Fruit fly (Drosophila melanogaster) whole organism, embryonic: ENCODE data around the gene MCU.

Experiments used
- Adf1 ChIP-seq: fragments of 200-800 bp; sonication (Bioruptor generic); IDR thresholded peaks from 2 replicates; pipeline ENCODE4 v1.3.6; 2022; ENCODE audit warnings: missing biosample characterization, missing genetic modification characterization
- CG13296 ChIP-seq: fragments of 200-800 bp; sonication (Bioruptor generic); optimal IDR thresholded peaks from 3 replicates; lab custom pipeline; 2018; ENCODE audit warnings: missing biosample characterization, mild to moderate bottlenecking, missing genetic modification characterization
- CG15479 ChIP-seq: fragments of 200-800 bp; sonication (Bioruptor generic); optimal IDR thresholded peaks from 3 replicates; lab custom pipeline; 2019; ENCODE audit warnings: missing biosample characterization, mild to moderate bottlenecking, missing genetic modification characterization, moderate library complexity
- CG1603 ChIP-seq: fragments of 200-800 bp; sonication (Bioruptor generic); optimal IDR thresholded peaks from 2 replicates; lab custom pipeline; 2019; ENCODE audit warnings: missing biosample characterization, mild to moderate bottlenecking, missing genetic modification characterization, moderate library complexity
- CG16863 ChIP-seq: fragments of 200-800 bp; sonication (Bioruptor generic); optimal IDR thresholded peaks from 3 replicates; lab custom pipeline; 2016; ENCODE audit warnings: missing biosample characterization, missing genetic modification characterization
- CG17328 ChIP-seq: fragments of 200-800 bp; sonication (Bioruptor generic); IDR thresholded peaks from 2 replicates; pipeline ENCODE4 v1.3.6; 2022; ENCODE audit warnings: missing biosample characterization, missing genetic modification characterization
- CG18599 ChIP-seq: fragments of 200-800 bp; sonication (Bioruptor generic); optimal IDR thresholded peaks from 3 replicates; lab custom pipeline; 2017; ENCODE audit warnings: missing biosample characterization, missing genetic modification characterization, mild to moderate bottlenecking, moderate library complexity, missing genetic modification reagents
- CG30403 ChIP-seq: fragments of 200-800 bp; sonication (Bioruptor generic); optimal IDR thresholded peaks from 3 replicates; lab custom pipeline; 2016; ENCODE audit warnings: missing biosample characterization, missing genetic modification characterization
- CG31224 ChIP-seq: fragments of 200-800 bp; sonication (Bioruptor generic); IDR thresholded peaks from 2 replicates; pipeline ENCODE4 v1.3.6; 2022; ENCODE audit warnings: missing biosample characterization, missing genetic modification characterization
- CG34422 ChIP-seq: fragments of 200-800 bp; sonication (Bioruptor generic); IDR thresholded peaks from 3 replicates; pipeline ENCODE4 v1.3.6; 2022; ENCODE audit warnings: missing biosample characterization, missing genetic modification characterization
- CG7372 ChIP-seq: fragments of 200-800 bp; sonication (Bioruptor generic); IDR thresholded peaks from 2 replicates; pipeline ENCODE4 v1.3.6; 2022; ENCODE audit warnings: missing biosample characterization, missing genetic modification characterization
- Dp ChIP-seq: fragments of 200-800 bp; sonication (Bioruptor generic); optimal IDR thresholded peaks from 2 replicates; lab custom pipeline; 2018; ENCODE audit warnings: missing biosample characterization, mild to moderate bottlenecking, missing genetic modification characterization, moderate library complexity
- H15 ChIP-seq: fragments of 200-800 bp; sonication (Bioruptor generic); IDR thresholded peaks from 3 replicates; pipeline ENCODE4 v1.3.6; 2022; ENCODE audit warnings: missing biosample characterization, missing genetic modification characterization
- Hand ChIP-seq: fragments of 200-800 bp; sonication (Bioruptor generic); optimal IDR thresholded peaks from 2 replicates; lab custom pipeline; 2017; ENCODE audit warnings: mild to moderate bottlenecking, missing biosample characterization, missing genetic modification reagents, missing genetic modification characterization
- Hey ChIP-seq: fragments of 200-800 bp; sonication (Bioruptor generic); optimal IDR thresholded peaks from 3 replicates; lab custom pipeline; 2018; ENCODE audit warnings: missing biosample characterization, mild to moderate bottlenecking, missing genetic modification characterization
- Meics ChIP-seq: fragments of 200-800 bp; sonication (Bioruptor generic); optimal IDR thresholded peaks from 2 replicates; lab custom pipeline; 2017; ENCODE audit warnings: missing biosample characterization, mild to moderate bottlenecking, missing genetic modification characterization
- Mrtf ChIP-seq: fragments of 200-800 bp; sonication (Bioruptor generic); IDR thresholded peaks from 3 replicates; pipeline ENCODE4 v1.3.6; 2022; ENCODE audit warnings: missing biosample characterization, missing genetic modification characterization
- NC2α ChIP-seq: fragments of 200-800 bp; sonication (Bioruptor generic); optimal IDR thresholded peaks from 2 replicates; lab custom pipeline; 2016; ENCODE audit warnings: missing biosample characterization, missing genetic modification characterization
- Neu2 ChIP-seq: fragments of 200-800 bp; sonication (Bioruptor generic); optimal IDR thresholded peaks from 3 replicates; lab custom pipeline; 2016; ENCODE audit warnings: missing biosample characterization, missing genetic modification characterization, borderline replicate concordance
- Ptx1 ChIP-seq: fragments of 200-800 bp; sonication (Bioruptor generic); IDR thresholded peaks from 2 replicates; pipeline ENCODE4 v1.3.6; 2022; ENCODE audit warnings: missing biosample characterization, missing genetic modification characterization
- TFAM ChIP-seq: fragments of 200-800 bp; sonication (Bioruptor generic); optimal IDR thresholded peaks from 2 replicates; lab custom pipeline; 2017; ENCODE audit warnings: missing biosample characterization, missing genetic modification characterization, inconsistent platforms
- Vsx1 ChIP-seq: fragments of 200-800 bp; sonication (Bioruptor generic); optimal IDR thresholded peaks from 2 replicates; lab custom pipeline; 2017; ENCODE audit warnings: missing biosample characterization, mild to moderate bottlenecking, missing genetic modification characterization, missing genetic modification reagents
- abd-A ChIP-seq: fragments of 200-800 bp; sonication (Bioruptor generic); optimal IDR thresholded peaks from 3 replicates; lab custom pipeline; 2019; ENCODE audit warnings: missing biosample characterization, mild to moderate bottlenecking, missing genetic modification characterization, moderate library complexity
- az2 ChIP-seq: fragments of 200-800 bp; sonication (Bioruptor generic); optimal IDR thresholded peaks from 3 replicates; lab custom pipeline; 2016; ENCODE audit warnings: missing biosample characterization, missing genetic modification characterization
- chinmo ChIP-seq: fragments of 200-800 bp; sonication (Bioruptor generic); IDR thresholded peaks from 4 replicates; pipeline ENCODE4 v1.3.6; 2022; ENCODE audit warnings: missing biosample characterization, missing genetic modification characterization; ENCODE audit not compliant: partially characterized antibody
- danr ChIP-seq: fragments of 200-800 bp; sonication (Bioruptor generic); IDR thresholded peaks from 2 replicates; pipeline ENCODE4 v1.3.6; 2022; ENCODE audit warnings: missing biosample characterization, missing genetic modification characterization
- eve ChIP-seq, 2 experiments: fragments of >200 bp; optimal IDR thresholded peaks; 2 replicates each; lab custom pipeline; 2017; ENCODE audit warnings: missing biosample characterization in 2 of 2, missing genetic modification characterization in 2 of 2
- exex ChIP-seq: fragments of 200-800 bp; sonication (Bioruptor generic); optimal IDR thresholded peaks from 4 replicates; lab custom pipeline; 2018; ENCODE audit warnings: missing biosample characterization, mild to moderate bottlenecking, missing genetic modification characterization, moderate library complexity
- gcm ChIP-seq: fragments of 200-800 bp; sonication (Bioruptor generic); optimal IDR thresholded peaks from 2 replicates; lab custom pipeline; 2019; ENCODE audit warnings: missing biosample characterization, mild to moderate bottlenecking, missing genetic modification characterization, moderate library complexity
- gro ChIP-seq: fragments of 200-800 bp; sonication (Bioruptor generic); optimal IDR thresholded peaks from 2 replicates; lab custom pipeline; 2016; ENCODE audit warnings: missing biosample characterization, missing genetic modification characterization
- inv ChIP-seq: fragments of 200-800 bp; sonication (Bioruptor generic); IDR thresholded peaks from 2 replicates; pipeline ENCODE4 v1.3.6; 2022; ENCODE audit warnings: missing biosample characterization, missing genetic modification characterization; ENCODE audit not compliant: partially characterized antibody
- lab ChIP-seq: fragments of 200-800 bp; sonication (Bioruptor generic); optimal IDR thresholded peaks from 3 replicates; lab custom pipeline; 2017; ENCODE audit warnings: missing biosample characterization, missing genetic modification characterization, mild to moderate bottlenecking, moderate library complexity, missing genetic modification reagents
- nerfin-2 ChIP-seq: fragments of 200-800 bp; sonication (Bioruptor generic); IDR thresholded peaks from 2 replicates; pipeline ENCODE4 v1.3.6; 2022; ENCODE audit warnings: missing biosample characterization, missing genetic modification characterization; ENCODE audit not compliant: partially characterized antibody
- pita ChIP-seq: fragments of 200-800 bp; sonication (Bioruptor generic); optimal IDR thresholded peaks from 2 replicates; lab custom pipeline; 2017; ENCODE audit warnings: missing biosample characterization, mild to moderate bottlenecking, missing genetic modification characterization
- stc ChIP-seq: fragments of 200-800 bp; sonication (Bioruptor generic); IDR thresholded peaks from 2 replicates; pipeline ENCODE4 v1.3.6; 2022; ENCODE audit warnings: missing biosample characterization, missing genetic modification characterization
- sug ChIP-seq: fragments of 200-800 bp; optimal IDR thresholded peaks from 2 replicates; lab custom pipeline; 2019; ENCODE audit warnings: missing biosample characterization, mild to moderate bottlenecking, missing genetic modification characterization, moderate library complexity
- tll ChIP-seq, 2 experiments: fragments of 200-800 bp in 1 of 2; fragments of >200 bp in 1 of 2; sonication (Bioruptor generic) in 1 of 2; optimal IDR thresholded peaks; 2 replicates each; lab custom pipeline; 2017 to 2019; ENCODE audit warnings: missing biosample characterization in 2 of 2, missing genetic modification characterization in 2 of 2, mild to moderate bottlenecking in 1 of 2, moderate library complexity in 1 of 2
- tx ChIP-seq: fragments of 200-800 bp; sonication (Bioruptor generic); optimal IDR thresholded peaks from 2 replicates; lab custom pipeline; 2016; ENCODE audit warnings: missing biosample characterization, missing genetic modification characterization
- unc-4 ChIP-seq: fragments of 200-800 bp; sonication (Bioruptor generic); IDR thresholded peaks from 2 replicates; pipeline ENCODE4 v1.3.6; 2022; ENCODE audit warnings: missing biosample characterization, missing genetic modification characterization; ENCODE audit not compliant: partially characterized antibody
- usp ChIP-seq: fragments of >200 bp; optimal IDR thresholded peaks from 2 replicates; lab custom pipeline; 2017; ENCODE audit warnings: missing biosample characterization, missing genetic modification characterization
- wek ChIP-seq: fragments of 200-800 bp; sonication (Bioruptor generic); optimal IDR thresholded peaks from 3 replicates; lab custom pipeline; 2018; ENCODE audit warnings: missing biosample characterization, mild to moderate bottlenecking, missing genetic modification characterization, moderate library complexity

MCU gene

dm6 chr3L:6612637-6613036, 62.1 kb downstream of the MCU start (continued):
- TF ChIP-seq Adf1 (GFP tag; lab: Robert Waterston, UW) (no peak), unc-4 (no peak), usp (GFP tag; lab: Kevin White, UChicago) (no peak), abd-A (no peak), Neu2 (GFP tag; lab: Kevin White, UChicago) (no peak), CG30403 (GFP tag; lab: Kevin White, UChicago) (no peak), Hand (GFP tag; lab: Kevin White, UChicago) (no peak), Dp (GFP tag; lab: Kevin White, UChicago) (no peak), TFAM (GFP tag; lab: Kevin White, UChicago) (no peak), CG17328 (GFP tag; lab: Robert Waterston, UW) (no peak), tx (GFP tag; lab: Kevin White, UChicago) (no peak), tll (GFP tag; optimal IDR thresholded peaks at IDR 0.05; lab: Kevin White, UChicago) (no peak), CG15479 (GFP tag; lab: Kevin White, UChicago) (no peak), CG16863 (no peak), Meics (GFP tag; lab: Kevin White, UChicago) (peak; percentile 13), inv (no peak), H15 (GFP tag; lab: Robert Waterston, UW) (no peak), CG1603 (tag; lab: Kevin White, UChicago) (peak; percentile 37), gcm (GFP tag; lab: Kevin White, UChicago) (no peak), CG34422 (GFP tag; lab: Robert Waterston, UW) (no peak), Ptx1 (GFP tag; lab: Robert Waterston, UW) (no peak), wek (GFP tag; lab: Kevin White, UChicago) (peak; percentile 57), az2 (GFP tag; lab: Kevin White, UChicago) (no peak), pita (GFP tag; lab: Kevin White, UChicago) (no peak), Mrtf (GFP tag; lab: Robert Waterston, UW) (no peak), danr (GFP tag; lab: Robert Waterston, UW) (no peak), chinmo (0 out of 4 replicates have a peak, but pooled peaks have one; percentile 20)

- TF ChIP-seq stc (GFP tag; lab: Robert Waterston, UW) (no peak), nerfin-2 (GFP tag; lab: Robert Waterston, UW) (no peak), CG31224 (no peak), CG7372 (GFP tag; lab: Robert Waterston, UW) (no peak), CG34422 (GFP tag; lab: Robert Waterston, UW) (no peak), CG18599 (peak; percentile 15), Hey (tag; lab: Kevin White, UChicago) (peak; percentile 22), eve (GFP tag; optimal IDR thresholded peaks at IDR 0.05; lab: Kevin White, UChicago) (no peak), NC2α (GFP tag; lab: Kevin White, UChicago) (no peak), CG13296 (GFP tag; lab: Kevin White, UChicago) (no peak), lab (GFP tag; lab: Kevin White, UChicago) (peak; percentile 67), gro (GFP tag; lab: Kevin White, UChicago) (peak; percentile 53), Vsx1 (peak; percentile 59), Neu2 (GFP tag; lab: Kevin White, UChicago) (no peak), exex (peak; percentile 96), sug (peak; percentile 46)
Observed at dm6 chr3L:6615181-6615580, 64.6 kb downstream of the MCU start.
